Worm (Caenorhabditis elegans) whole organism, mixed stage, embryonic: ENCODE results near the gene sptl-2.

Experiments used
- elt-1 ChIP-seq: sonication (generic microtip); optimal IDR thresholded peaks from 2 replicates; lab custom pipeline; 2017; ENCODE audit warnings: missing genetic modification characterization, mild to moderate bottlenecking, missing compliant biosample characterization, antibody characterized with exemption, moderate library complexity, borderline replicate concordance; ENCODE audit not compliant: insufficient read depth
- nhr-76 ChIP-seq: sonication (generic microtip); optimal IDR thresholded peaks from 2 replicates; lab custom pipeline; 2017; ENCODE audit warnings: missing biosample characterization, missing genetic modification characterization
- pha-4 ChIP-seq: fragments of 150-350 bp; optimal IDR thresholded peaks from 2 replicates; lab custom pipeline; 2018; ENCODE audit warnings: missing biosample characterization, missing genetic modification reagents, missing genetic modification characterization

DNA sequence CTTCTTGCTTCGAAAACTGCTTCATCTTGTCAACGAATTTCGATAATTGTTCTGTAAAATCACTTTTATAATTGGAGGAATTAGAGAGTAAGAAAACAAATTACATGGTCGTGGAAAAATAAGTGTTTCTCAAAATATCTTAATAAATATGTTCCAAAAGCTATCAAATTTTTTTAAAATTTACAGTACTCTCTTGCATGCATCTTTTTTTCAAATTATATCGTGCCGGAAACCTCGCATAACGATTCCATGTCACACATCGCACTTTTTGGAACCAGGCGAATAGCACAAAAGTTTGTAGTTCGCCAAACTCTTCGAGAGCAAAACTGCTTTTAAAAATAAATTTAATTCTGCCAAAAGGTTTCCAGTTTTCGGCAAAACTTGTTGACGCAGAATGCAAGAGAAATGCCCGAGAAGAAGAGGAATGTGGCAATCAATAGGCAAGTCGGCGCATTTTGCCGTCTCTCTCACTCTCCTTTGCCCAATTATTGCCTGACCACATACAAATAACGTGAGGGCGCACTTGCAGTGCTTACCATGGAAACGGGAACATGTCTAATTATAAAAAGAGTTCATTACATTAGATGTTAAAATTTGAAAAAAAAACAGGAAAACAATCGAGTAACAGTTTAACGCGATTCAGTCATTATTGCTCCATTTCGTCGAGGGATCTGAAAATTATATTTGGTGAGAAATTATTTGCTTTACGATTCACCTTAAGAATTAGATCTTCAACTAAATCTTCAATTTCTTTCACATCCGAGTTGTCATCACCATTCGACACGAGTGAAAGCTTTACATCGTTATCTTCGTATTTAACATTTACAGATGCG, 9.3 kb upstream of the sptl-2 start, which contains the start of gene Y97E10AR.3:
- TF ChIP-seq elt-1 (tag; lab: Kevin White, UChicago): no peak
- no peak for TF ChIP-seq nhr-76 (tag; lab: Kevin White, UChicago)
- TF ChIP-seq pha-4 (tag; lab: Kevin White, UChicago): no peak
